Worm (Caenorhabditis elegans) whole organism, L4 larva: ENCODE measurements around the gene math-37.

ENCODE experiments used
- D1046.2 ChIP-seq: fragments of 200-800 bp; sonication (Bioruptor generic); IDR thresholded peaks from 2 replicates; pipeline ENCODE4 v1.3.6; 2022; ENCODE audit warnings: missing genetic modification characterization, missing compliant biosample characterization
- F26F4.8 ChIP-seq: fragments of 200-800 bp; sonication (Bioruptor generic); conservative IDR thresholded peaks from 2 replicates; pipeline ENCODE4 v1.3.6; 2022; ENCODE audit warnings: missing genetic modification characterization, missing compliant biosample characterization
- F44E2.7 ChIP-seq: fragments of 200-800 bp; sonication (Bioruptor generic); IDR thresholded peaks from 2 replicates; pipeline ENCODE4 v2.1.2; 2022; ENCODE audit warnings: missing genetic modification characterization, missing compliant biosample characterization
- F49E8.2 ChIP-seq: sonication (generic microtip); optimal IDR thresholded peaks from 2 replicates; lab custom pipeline; 2016; ENCODE audit warnings: missing compliant biosample characterization, mild to moderate bottlenecking, missing genetic modification characterization, borderline replicate concordance
- Y105C5A.15 ChIP-seq: fragments of 200-800 bp; sonication (Bioruptor generic); IDR thresholded peaks from 2 replicates; pipeline ENCODE4 v1.3.6; 2022; ENCODE audit warnings: missing genetic modification characterization, missing compliant biosample characterization
- aha-1 ChIP-seq: fragments of 150-350 bp; peaks from one replicate; lab custom pipeline; 2014; ENCODE audit warnings: missing biosample characterization, missing genetic modification characterization
- aly-2 ChIP-seq: sonication (generic microtip); optimal IDR thresholded peaks from 2 replicates; lab custom pipeline; 2018; ENCODE audit warnings: missing biosample characterization, missing genetic modification characterization
- arid-1 ChIP-seq: fragments of 200-800 bp; sonication (Bioruptor generic); conservative IDR thresholded peaks from 2 replicates; pipeline ENCODE4 v1.3.6; 2022; ENCODE audit warnings: missing genetic modification reagents, missing genetic modification characterization, missing compliant biosample characterization
- ctbp-1 ChIP-seq: fragments of 200-800 bp; sonication (Bioruptor generic); IDR thresholded peaks from 2 replicates; pipeline ENCODE4 v1.3.6; 2022; ENCODE audit warnings: missing genetic modification reagents, missing genetic modification characterization, missing compliant biosample characterization
- daf-19 ChIP-seq: fragments of 200-800 bp; sonication (Bioruptor generic); conservative IDR thresholded peaks from 2 replicates; pipeline ENCODE4 v1.3.6; 2022; ENCODE audit warnings: missing genetic modification characterization, missing compliant biosample characterization
- dmd-6 ChIP-seq: fragments of 200-800 bp; sonication (Bioruptor generic); IDR thresholded peaks from 2 replicates; pipeline ENCODE4 v1.3.6; 2022; ENCODE audit warnings: missing genetic modification reagents, missing genetic modification characterization, missing compliant biosample characterization
- dmd-8 ChIP-seq: fragments of 200-800 bp; sonication (Bioruptor generic); IDR thresholded peaks from 2 replicates; pipeline ENCODE4 v1.3.6; 2022; ENCODE audit warnings: missing genetic modification characterization, missing compliant biosample characterization
- duxl-1 ChIP-seq: sonication (generic microtip); optimal IDR thresholded peaks from 2 replicates; lab custom pipeline; 2016; ENCODE audit warnings: mild to moderate bottlenecking, missing genetic modification characterization, moderate library complexity, missing compliant biosample characterization; ENCODE audit not compliant: poor library complexity
- hmg-1.1 ChIP-seq: fragments of 200-800 bp; sonication (Bioruptor generic); IDR thresholded peaks from 2 replicates; pipeline ENCODE4 v1.3.6; 2022; ENCODE audit warnings: missing genetic modification reagents, missing genetic modification characterization, missing compliant biosample characterization
- lin-13 ChIP-seq: fragments of 150-350 bp; optimal IDR thresholded peaks from 2 replicates; lab custom pipeline; 2014; ENCODE audit warnings: missing biosample characterization, missing genetic modification reagents, missing genetic modification characterization
- madf-5 ChIP-seq, 2 experiments: fragments of 200-800 bp; sonication (Bioruptor generic); IDR thresholded peaks; 2 replicates each; pipeline ENCODE4 v1.3.6; 2022; ENCODE audit warnings: missing compliant biosample characterization in 2 of 2, missing genetic modification characterization in 2 of 2
- mdl-1 ChIP-seq, 2 experiments: fragments of 150-350 bp in 1 of 2; sonication (generic microtip) in 1 of 2; optimal IDR thresholded peaks; 2 replicates each; lab custom pipeline; 2014 to 2017; ENCODE audit warnings: missing biosample characterization in 2 of 2, missing genetic modification characterization in 2 of 2
- mep-1 ChIP-seq: fragments of 150-350 bp; sonication (generic microtip); optimal IDR thresholded peaks from 3 replicates; lab custom pipeline; 2014; ENCODE audit warnings: missing biosample characterization, missing genetic modification characterization
- mxl-2 ChIP-seq: fragments of 200-800 bp; sonication (Bioruptor generic); conservative IDR thresholded peaks from 2 replicates; pipeline ENCODE4 v1.3.6; 2022; ENCODE audit warnings: missing genetic modification reagents, missing genetic modification characterization, missing compliant biosample characterization
- mxl-3 ChIP-seq: fragments of 200-800 bp; sonication (Bioruptor generic); optimal IDR thresholded peaks from 2 replicates; lab custom pipeline; 2018; ENCODE audit warnings: mild to moderate bottlenecking, missing genetic modification characterization, missing compliant biosample characterization
- nhr-11 ChIP-seq: fragments of 150-350 bp; optimal IDR thresholded peaks from 2 replicates; lab custom pipeline; 2014; ENCODE audit warnings: missing biosample characterization, missing genetic modification characterization
- nhr-111 ChIP-seq: fragments of 200-800 bp; sonication (Bioruptor generic); optimal IDR thresholded peaks from 2 replicates; lab custom pipeline; 2018; ENCODE audit warnings: mild to moderate bottlenecking, missing genetic modification characterization, missing compliant biosample characterization
- nhr-28 ChIP-seq: fragments of 150-350 bp; optimal IDR thresholded peaks from 2 replicates; lab custom pipeline; 2014; ENCODE audit warnings: missing biosample characterization, missing genetic modification characterization
- nhr-48 ChIP-seq: sonication (generic microtip); optimal IDR thresholded peaks from 2 replicates; lab custom pipeline; 2016; ENCODE audit warnings: mild to moderate bottlenecking, missing genetic modification characterization, missing compliant biosample characterization
- php-3 ChIP-seq: fragments of 200-800 bp; sonication (Bioruptor generic); IDR thresholded peaks from 2 replicates; pipeline ENCODE4 v1.3.6; 2022; ENCODE audit warnings: missing genetic modification reagents, missing genetic modification characterization, missing compliant biosample characterization
- pqm-1 ChIP-seq: sonication (generic microtip); optimal IDR thresholded peaks from 2 replicates; lab custom pipeline; 2017; ENCODE audit warnings: missing biosample characterization, missing genetic modification characterization
- sdz-12 ChIP-seq: fragments of 200-800 bp; sonication (Bioruptor generic); optimal IDR thresholded peaks from 2 replicates; lab custom pipeline; 2018; ENCODE audit warnings: mild to moderate bottlenecking, missing genetic modification characterization, missing compliant biosample characterization
- skn-1 ChIP-seq: fragments of 150-350 bp; optimal IDR thresholded peaks from 2 replicates; lab custom pipeline; 2014; ENCODE audit warnings: missing biosample characterization, missing genetic modification characterization
- unc-62 ChIP-seq, 3 experiments: fragments of 150-350 bp in 1 of 3; sonication (generic microtip); optimal IDR thresholded peaks in 2 of 3; peaks in 1 of 3; 1 replicate in 1 of 3; 2 replicates in 2 of 3; lab custom pipeline; 2014 to 2017; ENCODE audit warnings: missing biosample characterization in 3 of 3, missing genetic modification characterization in 3 of 3, missing genetic modification reagents in 3 of 3, missing genotype in 1 of 3
- zfp-2 ChIP-seq: sonication (generic microtip); optimal IDR thresholded peaks from 2 replicates; lab custom pipeline; 2016; ENCODE audit warnings: mild to moderate bottlenecking, missing genetic modification characterization, missing compliant biosample characterization
- zip-11 ChIP-seq: fragments of 200-800 bp; sonication (Bioruptor generic); IDR thresholded peaks from 2 replicates; pipeline ENCODE4 v1.3.6; 2022; ENCODE audit warnings: missing genetic modification characterization, missing compliant biosample characterization

The math-37 gene

DNA sequence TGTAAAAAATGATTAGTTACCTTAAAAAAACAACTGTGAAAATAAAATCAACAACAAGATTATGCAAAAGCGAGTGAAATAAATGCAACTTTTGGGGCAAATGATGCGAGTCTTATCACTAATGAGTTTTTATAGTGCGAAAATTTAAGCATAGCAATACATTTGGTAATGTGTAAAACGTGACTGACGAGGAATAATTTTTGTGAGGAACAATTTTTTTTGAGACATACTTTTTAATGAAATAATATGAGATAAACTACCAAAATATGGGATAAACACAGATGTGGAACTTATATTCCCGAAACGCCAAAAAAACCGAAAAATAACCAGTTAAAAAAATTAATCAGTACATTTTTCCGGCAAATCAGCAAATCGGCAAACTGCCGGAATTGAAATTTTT lies 41.6 kb downstream of the math-37 start, which contains the start of gene F07E5.9:
Gene F07E5.9, minus strand, starts transcription at position 101 of the 400 bp plus-strand sequence.
- no peak for TF ChIP-seq madf-5 (GFP tag; IDR thresholded peaks at IDR 0.05; lab: Robert Waterston, UW)
- no peak for TF ChIP-seq zfp-2 (tag; lab: Kevin White, UChicago)
- no peak for TF ChIP-seq nhr-48 (tag; lab: Kevin White, UChicago)
- TF ChIP-seq sdz-12 (GFP tag; lab: Kevin White, UChicago): no peak
- TF ChIP-seq nhr-28 (tag; lab: Kevin White, UChicago): no peak
- no peak for TF ChIP-seq mxl-2 (GFP tag; lab: Robert Waterston, UW)
- no peak for TF ChIP-seq duxl-1 (tag; lab: Kevin White, UChicago)
- no peak for TF ChIP-seq aly-2
- TF ChIP-seq Y105C5A.15 (GFP tag; lab: Robert Waterston, UW): no peak
- no peak for TF ChIP-seq daf-19 (GFP tag; lab: Robert Waterston, UW)
- TF ChIP-seq mdl-1 (tag; optimal IDR thresholded peaks at IDR 0.05; lab: Kevin White, UChicago): no peak
- TF ChIP-seq F26F4.8 (GFP tag; lab: Robert Waterston, UW): no peak
- TF ChIP-seq mep-1 (tag; lab: Kevin White, UChicago): no peak

DNA sequence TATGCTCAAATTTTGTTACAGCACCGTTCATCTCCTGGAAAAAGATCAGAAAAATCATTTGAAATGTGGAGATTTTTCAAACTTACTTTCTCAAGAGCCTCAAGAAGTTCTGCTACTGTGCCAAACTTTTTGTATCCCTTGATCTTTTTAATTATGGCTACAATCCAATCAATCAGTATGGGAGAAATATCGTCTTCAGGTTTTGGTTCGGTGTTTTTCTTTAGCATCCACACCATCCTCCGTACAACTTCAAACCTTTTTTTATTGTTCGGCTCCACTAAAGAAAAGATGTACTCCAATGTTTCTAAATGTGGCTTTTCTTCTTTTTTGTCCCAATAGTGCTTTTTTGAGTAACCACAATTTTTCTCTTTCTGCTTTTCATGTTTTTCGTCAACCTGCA lies 45.5 kb downstream of the math-37 start:
- TF ChIP-seq skn-1 (tag; lab: Kevin White, UChicago): no peak
- TF ChIP-seq unc-62 (GFP tag; optimal IDR thresholded peaks at IDR 0.05 in 1 of 2; lab: Kevin White, UChicago): peak in 1 of 2 experiments; percentile 95
- TF ChIP-seq unc-62 (tag; optimal IDR thresholded peaks at IDR 0.05; lab: Kevin White, UChicago): no peak

DNA sequence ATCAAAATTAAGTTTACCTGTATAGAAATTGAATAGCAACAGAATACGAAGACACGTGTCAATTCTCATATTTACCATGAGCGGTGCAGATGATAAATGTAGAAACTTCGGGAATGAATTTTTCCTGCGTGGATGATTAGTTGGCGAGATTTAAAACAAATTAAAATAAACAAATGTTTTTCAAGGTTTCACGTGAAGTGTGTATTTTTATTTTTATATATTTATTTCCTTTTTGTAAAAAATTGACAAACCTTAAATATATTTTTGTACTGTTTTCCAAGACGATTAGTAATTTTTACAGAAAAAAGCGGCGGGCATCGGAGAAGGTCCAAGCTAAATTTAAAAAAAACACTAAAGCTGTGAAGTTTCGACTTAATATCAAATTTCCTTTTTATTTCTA lies 46.5 kb downstream of the math-37 start, which contains the start of gene F07E5.8:
Gene F07E5.8, minus strand, starts transcription at position 101 of the 400 bp plus-strand sequence.
- TF ChIP-seq zip-11: no peak
- no peak for TF ChIP-seq php-3 (GFP tag; lab: Robert Waterston, UW)
- no peak for TF ChIP-seq pqm-1 (tag; lab: Kevin White, UChicago)
- TF ChIP-seq D1046.2 (GFP tag; lab: Robert Waterston, UW): no peak

DNA sequence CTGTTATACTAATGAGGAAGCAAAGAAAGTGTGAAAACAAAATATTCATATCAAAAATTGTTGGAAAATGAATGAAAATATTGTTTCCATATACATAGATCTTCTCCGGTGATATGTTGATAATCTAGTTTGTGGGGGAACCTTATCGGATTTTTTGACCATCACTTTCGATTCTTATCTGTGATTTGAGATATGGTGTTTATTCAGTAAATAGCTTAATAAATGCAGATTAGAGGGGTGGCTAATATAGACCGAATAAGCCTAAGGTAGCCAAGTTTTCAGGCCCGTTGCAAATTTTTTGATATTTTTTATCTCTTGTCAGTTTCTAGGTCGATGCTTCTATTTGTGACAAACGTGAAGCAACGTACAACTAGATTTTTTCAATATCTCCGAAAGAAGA lies 50.6 kb downstream of the math-37 start, which contains the start of gene F07E5.7:
Gene F07E5.7, minus strand, starts transcription at position 101 of the 400 bp plus-strand sequence.
- TF ChIP-seq duxl-1 (tag; lab: Kevin White, UChicago) (no peak), F49E8.2 (tag; lab: Kevin White, UChicago) (no peak), hmg-1.1 (GFP tag; lab: Robert Waterston, UW) (no peak), arid-1 (GFP tag; lab: Robert Waterston, UW) (no peak), mxl-3 (no peak), nhr-111 (no peak), dmd-6 (GFP tag; lab: Robert Waterston, UW) (no peak), ctbp-1 (GFP tag; lab: Robert Waterston, UW) (no peak), F44E2.7 (GFP tag; lab: Robert Waterston, UW) (no peak), lin-13 (GFP tag; lab: Kevin White, UChicago) (no peak), dmd-8 (GFP tag; lab: Robert Waterston, UW) (no peak), nhr-11 (tag; lab: Kevin White, UChicago) (no peak)

DNA sequence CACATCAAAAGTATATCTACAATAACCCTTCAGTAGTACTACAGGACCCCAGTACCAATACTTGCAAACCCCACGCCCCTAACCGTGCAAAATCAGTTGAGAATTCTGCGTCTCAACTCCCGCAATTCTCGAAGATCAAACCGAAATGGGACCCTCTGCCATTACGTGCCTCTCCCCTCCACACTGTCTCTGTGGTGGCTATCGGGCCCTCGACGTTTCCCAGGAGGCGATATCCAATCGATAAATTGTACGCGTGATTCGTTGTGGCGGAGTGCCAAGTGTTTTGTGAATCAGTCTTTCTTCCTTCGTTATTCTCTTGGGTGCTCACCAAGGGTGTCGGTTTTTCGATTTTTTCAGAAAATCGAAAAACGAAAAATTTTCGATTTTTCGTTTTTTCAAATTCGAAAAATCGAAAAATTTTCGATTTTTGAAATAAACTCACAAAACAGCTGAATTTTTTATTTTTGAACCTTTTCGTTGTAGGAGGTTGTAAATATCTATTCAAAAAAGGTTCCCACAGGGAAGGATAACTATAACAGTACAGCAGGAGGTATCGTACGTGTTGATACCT lies 54.5 kb downstream of the math-37 start, which contains the start of gene F07E5.12:
Gene F07E5.12, plus strand, starts transcription at position 521 of the 571 bp plus-strand sequence.
- peak; percentile 23 for TF ChIP-seq aha-1
- TF ChIP-seq, all 104 proteins: peak for 1; not testable (repeated sequence) for 103
